Worm (Caenorhabditis elegans): Measurements from ENCODE around the gene hrpk-2.
A peak's percentile ranks its signal among the peaks of the same experiment; 100 is the strongest.

- TF ChIP-seq W03F9.2 (tag; optimal IDR thresholded peaks at IDR 0.05) (peak; percentile 72), him-1 (tag; optimal IDR thresholded peaks at IDR 0.05) (no peak), dao-5 (tag; optimal IDR thresholded peaks at IDR 0.05) (no peak)
These were observed 34.0 kb downstream of the hrpk-2 start, which contains the start of gene lin-36 for ce11 chrIII:8020823-8021332.

Data from whole organism, L4/young adult.